Fruit fly (Drosophila melanogaster) whole organism, embryonic: ENCODE results near the gene CG11456.
A peak's percentile ranks its signal among the peaks of the same experiment; 100 is the strongest.

ENCODE experiments used
- B-H1 ChIP-seq: fragments of 200-800 bp; sonication (Bioruptor generic); IDR thresholded peaks from 3 replicates; pipeline ENCODE4 v1.3.6; 2022; ENCODE audit warnings: missing biosample characterization, missing genetic modification characterization
- CG10147 ChIP-seq: fragments of 200-800 bp; sonication (Bioruptor generic); optimal IDR thresholded peaks from 2 replicates; lab custom pipeline; 2019; ENCODE audit warnings: missing biosample characterization, mild to moderate bottlenecking, missing genetic modification characterization, moderate library complexity
- CG10431 ChIP-seq: fragments of 200-800 bp; sonication (Bioruptor generic); optimal IDR thresholded peaks from 3 replicates; lab custom pipeline; 2018; ENCODE audit warnings: missing biosample characterization, mild to moderate bottlenecking, missing genetic modification characterization
- CG11696 ChIP-seq: fragments of 200-800 bp; sonication (Bioruptor generic); IDR thresholded peaks from 2 replicates; pipeline ENCODE4 v1.3.6; 2022; ENCODE audit warnings: missing biosample characterization, missing genetic modification characterization
- CG14860 ChIP-seq: fragments of 200-800 bp; sonication (Bioruptor generic); IDR thresholded peaks from 3 replicates; pipeline ENCODE4 v1.3.6; 2022; ENCODE audit warnings: missing biosample characterization, missing genetic modification characterization; ENCODE audit not compliant: partially characterized antibody
- CG14965 ChIP-seq: fragments of 200-800 bp; sonication (Bioruptor generic); optimal IDR thresholded peaks from 2 replicates; lab custom pipeline; 2016; ENCODE audit warnings: missing biosample characterization, missing genetic modification characterization, borderline replicate concordance
- CG1529 ChIP-seq: fragments of 200-800 bp; sonication (Bioruptor generic); optimal IDR thresholded peaks from 3 replicates; lab custom pipeline; 2018; ENCODE audit warnings: missing biosample characterization, missing genetic modification characterization
- CG15514 ChIP-seq: fragments of 200-800 bp; sonication (Bioruptor generic); optimal IDR thresholded peaks from 3 replicates; lab custom pipeline; 2017; ENCODE audit warnings: missing biosample characterization, missing genetic modification characterization, mild to moderate bottlenecking, moderate library complexity, missing genetic modification reagents
- CG16779 ChIP-seq: fragments of 200-800 bp; sonication (Bioruptor generic); IDR thresholded peaks from 2 replicates; pipeline ENCODE4 v1.3.6; 2022; ENCODE audit warnings: missing biosample characterization, missing genetic modification characterization
- CG17612 ChIP-seq: fragments of 200-800 bp; sonication (Bioruptor generic); IDR thresholded peaks from 2 replicates; pipeline ENCODE4 v1.3.6; 2022; ENCODE audit warnings: missing biosample characterization, missing genetic modification characterization
- CG17802 ChIP-seq: fragments of 200-800 bp; sonication (Bioruptor generic); optimal IDR thresholded peaks from 2 replicates; lab custom pipeline; 2018; ENCODE audit warnings: missing biosample characterization, mild to moderate bottlenecking, missing genetic modification characterization, moderate library complexity
- CG2202 ChIP-seq: fragments of 200-800 bp; sonication (Bioruptor generic); optimal IDR thresholded peaks from 2 replicates; lab custom pipeline; 2018; ENCODE audit warnings: missing biosample characterization, mild to moderate bottlenecking, missing genetic modification characterization
- CG30020 ChIP-seq: fragments of 200-800 bp; optimal IDR thresholded peaks from 2 replicates; lab custom pipeline; 2019; ENCODE audit warnings: missing biosample characterization, mild to moderate bottlenecking, missing genetic modification characterization, moderate library complexity
- CG30431 ChIP-seq: fragments of 200-800 bp; sonication (Bioruptor generic); optimal IDR thresholded peaks from 2 replicates; lab custom pipeline; 2017; ENCODE audit warnings: missing biosample characterization, missing genetic modification characterization
- CG31388 ChIP-seq: fragments of 200-800 bp; sonication (Bioruptor generic); optimal IDR thresholded peaks from 2 replicates; lab custom pipeline; 2016; ENCODE audit warnings: missing biosample characterization, missing genetic modification characterization
- CG6683 ChIP-seq: fragments of 200-800 bp; sonication (Bioruptor generic); optimal IDR thresholded peaks from 2 replicates; lab custom pipeline; 2017; ENCODE audit warnings: missing biosample characterization, mild to moderate bottlenecking, missing genetic modification characterization, missing genetic modification reagents
- CG6791 ChIP-seq: fragments of 200-800 bp; sonication (Bioruptor generic); IDR thresholded peaks from 3 replicates; pipeline ENCODE4 v1.3.6; 2022; ENCODE audit warnings: missing biosample characterization, missing genetic modification characterization; ENCODE audit not compliant: partially characterized antibody
- CG6813 ChIP-seq: fragments of 200-800 bp; sonication (Bioruptor generic); optimal IDR thresholded peaks from 2 replicates; lab custom pipeline; 2017; ENCODE audit warnings: missing biosample characterization, missing genetic modification characterization, mild to moderate bottlenecking, moderate library complexity, missing genetic modification reagents
- CG7357 ChIP-seq: fragments of 200-800 bp; sonication (Bioruptor generic); IDR thresholded peaks from 3 replicates; pipeline ENCODE4 v1.3.6; 2022; ENCODE audit warnings: missing biosample characterization, missing genetic modification characterization
- CG8944 ChIP-seq: fragments of 200-800 bp; sonication (Bioruptor generic); optimal IDR thresholded peaks from 3 replicates; lab custom pipeline; 2016; ENCODE audit warnings: missing biosample characterization, missing genetic modification characterization
- D19B ChIP-seq: fragments of 200-800 bp; sonication (Bioruptor generic); optimal IDR thresholded peaks from 2 replicates; lab custom pipeline; 2017; ENCODE audit warnings: missing biosample characterization, mild to moderate bottlenecking, missing genetic modification characterization
- Dad ChIP-seq: fragments of 200-800 bp; sonication (Bioruptor generic); optimal IDR thresholded peaks from 3 replicates; lab custom pipeline; 2016; ENCODE audit warnings: missing biosample characterization, missing genetic modification characterization
- Fer3 ChIP-seq: fragments of 200-800 bp; sonication (Bioruptor generic); optimal IDR thresholded peaks from 2 replicates; lab custom pipeline; 2018; ENCODE audit warnings: missing biosample characterization, mild to moderate bottlenecking, missing genetic modification characterization, moderate library complexity
- Mad ChIP-seq: fragments of 200-800 bp; sonication (Bioruptor generic); optimal IDR thresholded peaks from 2 replicates; lab custom pipeline; 2016; ENCODE audit warnings: missing biosample characterization, missing genetic modification characterization
- Oli ChIP-seq: fragments of 200-800 bp; sonication (Bioruptor generic); optimal IDR thresholded peaks from 2 replicates; lab custom pipeline; 2018; ENCODE audit warnings: missing biosample characterization, mild to moderate bottlenecking, missing genetic modification characterization, moderate library complexity
- Ravus ChIP-seq: fragments of 200-800 bp; sonication (Bioruptor generic); IDR thresholded peaks from 2 replicates; pipeline ENCODE4 v1.3.6; 2022; ENCODE audit warnings: missing biosample characterization, missing genetic modification characterization
- Sin3A ChIP-seq: fragments of >200 bp; optimal IDR thresholded peaks from 2 replicates; lab custom pipeline; 2018
- Sox102F ChIP-seq: fragments of 200-800 bp; sonication (Bioruptor generic); optimal IDR thresholded peaks from 2 replicates; lab custom pipeline; 2018; ENCODE audit warnings: missing biosample characterization, mild to moderate bottlenecking, missing genetic modification characterization, moderate library complexity
- Sry-β ChIP-seq: fragments of 200-800 bp; sonication (Bioruptor generic); optimal IDR thresholded peaks from 2 replicates; lab custom pipeline; 2018; ENCODE audit warnings: missing biosample characterization, mild to moderate bottlenecking, missing genetic modification characterization, moderate library complexity
- ap ChIP-seq: fragments of 200-800 bp; sonication (Bioruptor generic); IDR thresholded peaks from 2 replicates; pipeline ENCODE4 v1.3.6; 2022; ENCODE audit warnings: missing biosample characterization, missing genetic modification characterization
- ase ChIP-seq: fragments of 200-800 bp; sonication (Bioruptor generic); IDR thresholded peaks from 3 replicates; pipeline ENCODE4 v1.3.6; 2022; ENCODE audit warnings: missing biosample characterization, missing genetic modification characterization
- bsh ChIP-seq, 2 experiments: fragments of 200-800 bp; sonication (Bioruptor generic); optimal IDR thresholded peaks; 2 replicates each; lab custom pipeline; 2017 to 2018; ENCODE audit warnings: mild to moderate bottlenecking in 2 of 2, missing biosample characterization in 2 of 2, missing genetic modification characterization in 2 of 2, moderate library complexity in 1 of 2
- cas ChIP-seq: fragments of 200-800 bp; sonication (Bioruptor generic); IDR thresholded peaks from 2 replicates; pipeline ENCODE4 v1.3.6; 2022; ENCODE audit warnings: missing biosample characterization, missing genetic modification characterization
- cato ChIP-seq: fragments of 200-800 bp; sonication (Bioruptor generic); optimal IDR thresholded peaks from 2 replicates; lab custom pipeline; 2016; ENCODE audit warnings: missing biosample characterization, missing genetic modification characterization, borderline replicate concordance
- cg ChIP-seq: fragments of 200-800 bp; sonication (Bioruptor generic); optimal IDR thresholded peaks from 3 replicates; lab custom pipeline; 2019; ENCODE audit warnings: missing biosample characterization, mild to moderate bottlenecking, missing genetic modification characterization, moderate library complexity
- eyg ChIP-seq: fragments of 200-800 bp; sonication (Bioruptor generic); optimal IDR thresholded peaks from 3 replicates; lab custom pipeline; 2016; ENCODE audit warnings: missing biosample characterization, missing genetic modification characterization
- gem ChIP-seq: fragments of 200-800 bp; sonication (Bioruptor generic); optimal IDR thresholded peaks from 2 replicates; lab custom pipeline; 2019; ENCODE audit warnings: missing biosample characterization, mild to moderate bottlenecking, missing genetic modification characterization, moderate library complexity
- ind ChIP-seq: fragments of 200-800 bp; sonication (Bioruptor generic); optimal IDR thresholded peaks from 3 replicates; lab custom pipeline; 2016; ENCODE audit warnings: missing biosample characterization, missing genetic modification characterization
- lmd ChIP-seq: fragments of 200-800 bp; sonication (Bioruptor generic); IDR thresholded peaks from 2 replicates; pipeline ENCODE4 v1.3.6; 2022; ENCODE audit warnings: missing biosample characterization, missing genetic modification characterization
- luna ChIP-seq: fragments of 200-800 bp; sonication (Bioruptor generic); optimal IDR thresholded peaks from 2 replicates; lab custom pipeline; 2016; ENCODE audit warnings: missing biosample characterization, missing genetic modification characterization
- nmo ChIP-seq: fragments of 200-800 bp; sonication (Bioruptor generic); optimal IDR thresholded peaks from 2 replicates; lab custom pipeline; 2018; ENCODE audit warnings: missing biosample characterization, mild to moderate bottlenecking, missing genetic modification characterization, moderate library complexity
- pita ChIP-seq: fragments of 200-800 bp; sonication (Bioruptor generic); optimal IDR thresholded peaks from 2 replicates; lab custom pipeline; 2017; ENCODE audit warnings: missing biosample characterization, mild to moderate bottlenecking, missing genetic modification characterization
- prd ChIP-seq, 3 experiments: fragments of >200 bp in 2 of 3; fragments of 200-800 bp in 1 of 3; sonication (Bioruptor generic) in 1 of 3; optimal IDR thresholded peaks in 2 of 3; IDR thresholded peaks in 1 of 3; 2 replicates in 2 of 3; 3 replicates in 1 of 3; pipeline versions ENCODE4 v1.3.6 to Lab custom; 2017 to 2022; ENCODE audit warnings: missing biosample characterization in 1 of 3, missing genetic modification characterization in 1 of 3
- tll ChIP-seq, 2 experiments: fragments of 200-800 bp in 1 of 2; fragments of >200 bp in 1 of 2; sonication (Bioruptor generic) in 1 of 2; optimal IDR thresholded peaks; 2 replicates each; lab custom pipeline; 2017 to 2019; ENCODE audit warnings: missing biosample characterization in 2 of 2, missing genetic modification characterization in 2 of 2, mild to moderate bottlenecking in 1 of 2, moderate library complexity in 1 of 2
- toy ChIP-seq: fragments of 200-800 bp; sonication (Bioruptor generic); IDR thresholded peaks from 2 replicates; pipeline ENCODE4 v1.3.6; 2022; ENCODE audit warnings: missing biosample characterization, missing genetic modification characterization
- unc-4 ChIP-seq: fragments of 200-800 bp; sonication (Bioruptor generic); IDR thresholded peaks from 2 replicates; pipeline ENCODE4 v1.3.6; 2022; ENCODE audit warnings: missing biosample characterization, missing genetic modification characterization; ENCODE audit not compliant: partially characterized antibody
- vnd ChIP-seq: fragments of 200-800 bp; sonication (Bioruptor generic); IDR thresholded peaks from 3 replicates; pipeline ENCODE4 v1.3.6; 2022; ENCODE audit warnings: missing biosample characterization, missing genetic modification characterization; ENCODE audit not compliant: partially characterized antibody
- wor ChIP-seq: fragments of 200-800 bp; sonication (Bioruptor generic); IDR thresholded peaks from 2 replicates; pipeline ENCODE4 v1.3.6; 2022; ENCODE audit warnings: missing biosample characterization, missing genetic modification characterization

CG11456 gene

DNA sequence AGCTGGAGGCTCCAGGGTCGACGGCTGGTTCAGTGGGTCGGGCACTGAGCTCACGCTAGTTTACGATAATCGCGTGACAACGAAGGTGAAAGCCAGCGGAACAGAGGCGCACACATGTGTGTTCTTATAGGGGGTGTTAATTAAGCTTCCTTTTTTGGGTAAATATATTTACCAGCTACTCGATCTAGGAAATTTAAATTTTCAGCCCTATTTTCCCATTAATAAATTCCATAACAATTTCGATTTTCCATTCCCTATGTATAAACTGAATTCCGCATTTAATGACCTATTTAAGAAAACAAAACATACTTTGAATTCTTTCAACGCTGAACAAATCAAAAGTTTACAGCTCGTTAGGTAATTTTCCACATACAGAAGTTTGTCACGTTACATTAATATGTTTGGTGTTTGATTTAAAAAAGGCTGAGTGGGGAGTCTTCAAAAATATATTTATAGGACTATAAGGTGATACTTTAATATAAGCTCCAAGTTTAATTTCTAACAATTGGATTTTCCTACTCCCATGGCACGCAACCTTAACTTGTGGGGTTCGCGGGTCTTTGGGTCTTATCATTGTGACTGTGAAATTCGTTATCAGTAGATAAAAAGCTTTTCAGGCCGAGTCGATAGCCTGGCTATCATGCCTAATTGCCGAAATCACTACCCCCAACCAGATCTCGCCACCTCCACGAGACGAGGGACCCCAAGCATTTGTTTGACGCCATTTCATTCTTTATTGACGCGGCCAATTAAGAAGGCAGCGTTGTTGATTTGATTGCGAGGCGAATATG is 4.6 kb upstream of the CG11456 start, which contains the start of gene CG13255 (continued):
- TF ChIP-seq CG10431 (no peak), CG6791 (no peak), vnd (GFP tag; lab: Robert Waterston, UW) (no peak), toy (GFP tag; lab: Robert Waterston, UW) (no peak), luna (GFP tag; lab: Kevin White, UChicago) (no peak), prd (optimal IDR thresholded peaks at IDR 0.05; lab: Kevin White, UChicago) (no peak), prd (GFP tag; IDR thresholded peaks at IDR 0.05; lab: Robert Waterston, UW) (no peak), CG30020 (tag; lab: Kevin White, UChicago) (no peak), lmd (GFP tag; lab: Robert Waterston, UW) (no peak; the same call in 1 of the 2 replicates), nmo (GFP tag; lab: Kevin White, UChicago) (peak; percentile 43), Mad (GFP tag; lab: Kevin White, UChicago) (no peak), CG15514 (GFP tag; lab: Kevin White, UChicago) (peak; percentile 3), ind (peak; percentile 53), cato (peak; percentile 10), CG8944 (GFP tag; lab: Kevin White, UChicago) (no peak), Sry-β (no peak), CG30431 (no peak), ap (GFP tag; lab: Robert Waterston, UW) (no peak), CG17802 (no peak), D19B (peak; percentile 55), CG11696 (GFP tag; lab: Robert Waterston, UW) (no peak), wor (GFP tag; lab: Robert Waterston, UW) (no peak), Ravus (GFP tag; lab: Robert Waterston, UW) (no peak), CG16779 (GFP tag; lab: Robert Waterston, UW) (no peak), B-H1 (no peak), CG14860 (GFP tag; lab: Robert Waterston, UW) (no peak), ase (GFP tag; lab: Robert Waterston, UW) (no peak), tll (GFP tag; optimal IDR thresholded peaks at IDR 0.05; lab: Kevin White, UChicago) (no peak), Oli (tag; lab: Kevin White, UChicago) (peak; percentile 58), pita (GFP tag; lab: Kevin White, UChicago) (no peak), unc-4 (no peak), CG6683 (GFP tag; lab: Kevin White, UChicago) (no peak), CG6813 (GFP tag; lab: Kevin White, UChicago) (no peak), Dad (GFP tag; lab: Kevin White, UChicago) (no peak), CG14965 (GFP tag; lab: Kevin White, UChicago) (no peak), Fer3 (tag; lab: Kevin White, UChicago) (no peak), Sin3A (lab: Kevin White, UChicago) (no peak), CG31388 (GFP tag; lab: Kevin White, UChicago) (no peak), cg (GFP tag; lab: Kevin White, UChicago) (no peak), CG2202 (no peak), bsh (GFP tag; optimal IDR thresholded peaks at IDR 0.05; lab: Kevin White, UChicago) (no peak), Sox102F (GFP tag; lab: Kevin White, UChicago) (peak; percentile 24), gem (tag; lab: Kevin White, UChicago) (peak; percentile 66), CG7357 (GFP tag; lab: Robert Waterston, UW) (peak; percentile 37; the same call in 1 of the 3 replicates), CG17612 (GFP tag; lab: Robert Waterston, UW) (no peak), eyg (GFP tag; lab: Kevin White, UChicago) (no peak), cas (GFP tag; lab: Robert Waterston, UW) (no peak), CG1529 (GFP tag; lab: Kevin White, UChicago) (peak; percentile 12), CG10147 (GFP tag; lab: Kevin White, UChicago) (peak; percentile 51)
